ENCODE assay signal across 4 fruit fly cellular contexts in genomic region chr3L:3259703-3260102, dm6.
TF ChIP-seq lines count a peak whose summit lies in the region.

No protein-coding gene starts in this region.

- no peak for TF ChIP-seq CTCF in whole organism, embryonic (GFP tag; optimal IDR thresholded peaks at IDR 0.05; lab: Kevin White, UChicago)

TF ChIP-seq in whole organism, embryonic, 481 proteins besides CTCF, POLR2A, EP300 and RAD21 (continues in another document):
- TF ChIP-seq Dfd (GFP tag; optimal IDR thresholded peaks at IDR 0.05; lab: Kevin White, UChicago): no peak
- TF ChIP-seq CG14965 (GFP tag; optimal IDR thresholded peaks at IDR 0.05; lab: Kevin White, UChicago; ENCODE audit: borderline replicate concordance): no peak
- TF ChIP-seq sr (GFP tag; IDR thresholded peaks at IDR 0.05; lab: Robert Waterston, UW): no peak
- TF ChIP-seq CG14710 (tag; optimal IDR thresholded peaks at IDR 0.05; lab: Kevin White, UChicago): no peak
- TF ChIP-seq CG13296 (GFP tag; optimal IDR thresholded peaks at IDR 0.05; lab: Kevin White, UChicago): no peak
- no peak for TF ChIP-seq Ets97D (GFP tag; optimal IDR thresholded peaks at IDR 0.05; lab: Kevin White, UChicago)
- TF ChIP-seq sd (tag; optimal IDR thresholded peaks at IDR 0.05; lab: Kevin White, UChicago): no peak
- no peak for TF ChIP-seq GATAe (GFP tag; conservative IDR thresholded peaks at IDR 0.05; lab: Robert Waterston, UW)
- TF ChIP-seq Sin3A (optimal IDR thresholded peaks at IDR 0.05; lab: Kevin White, UChicago): no peak
- no peak for TF ChIP-seq eve (GFP tag; optimal IDR thresholded peaks at IDR 0.05; lab: Kevin White, UChicago)
- peak; percentile 5 for TF ChIP-seq nmo (GFP tag; optimal IDR thresholded peaks at IDR 0.05; lab: Kevin White, UChicago)
- no peak for TF ChIP-seq klu (GFP tag; IDR thresholded peaks at IDR 0.05; lab: Robert Waterston, UW)
- no peak for TF ChIP-seq Bdp1 (GFP tag; optimal IDR thresholded peaks at IDR 0.05; lab: Kevin White, UChicago)
- no peak for TF ChIP-seq Hsf (GFP tag; optimal IDR thresholded peaks at IDR 0.05; lab: Kevin White, UChicago)
- TF ChIP-seq Xrp1 (GFP tag; IDR thresholded peaks at IDR 0.05; lab: Robert Waterston, UW): peak; percentile 45; the same call in 1 of the 2 replicates
- no peak for TF ChIP-seq CG7786 (GFP tag; optimal IDR thresholded peaks at IDR 0.05; lab: Kevin White, UChicago)
- TF ChIP-seq dmrt11E (tag; optimal IDR thresholded peaks at IDR 0.05; lab: Kevin White, UChicago): no peak
- no peak for TF ChIP-seq gce (GFP tag; IDR thresholded peaks at IDR 0.05; lab: Robert Waterston, UW)
- no peak for TF ChIP-seq NC2α (GFP tag; optimal IDR thresholded peaks at IDR 0.05; lab: Kevin White, UChicago)
- TF ChIP-seq ERR (GFP tag; optimal IDR thresholded peaks at IDR 0.05; lab: Kevin White, UChicago): no peak
- TF ChIP-seq CG8290 (GFP tag; optimal IDR thresholded peaks at IDR 0.05; lab: Kevin White, UChicago): no peak
- TF ChIP-seq CG8290 (tag; optimal IDR thresholded peaks at IDR 0.05; lab: Kevin White, UChicago): no peak
- no peak for TF ChIP-seq chm (GFP tag; IDR thresholded peaks at IDR 0.05; lab: Robert Waterston, UW)
- TF ChIP-seq CG18599 (GFP tag; optimal IDR thresholded peaks at IDR 0.05; lab: Kevin White, UChicago): no peak

TF ChIP-seq in whole organism, prepupa, 60 proteins besides CTCF, POLR2A, EP300 and RAD21 (continues in another document):
- no peak for TF ChIP-seq Hr38 (GFP tag; optimal IDR thresholded peaks at IDR 0.05; lab: Kevin White, UChicago)
- peak; percentile 81 for TF ChIP-seq cyc (GFP tag; optimal IDR thresholded peaks at IDR 0.05; lab: Kevin White, UChicago)
- no peak for TF ChIP-seq fkh (GFP tag; optimal IDR thresholded peaks at IDR 0.05; lab: Kevin White, UChicago)
- TF ChIP-seq eg (GFP tag; IDR thresholded peaks at IDR 0.05; lab: Robert Waterston, UW): peak; percentile 95
- TF ChIP-seq spab (GFP tag; optimal IDR thresholded peaks at IDR 0.05; lab: Kevin White, UChicago): peak; percentile 93
- peak; percentile 81 for TF ChIP-seq CG8319 (GFP tag; optimal IDR thresholded peaks at IDR 0.05; lab: Kevin White, UChicago)
- TF ChIP-seq svp (GFP tag; lab: Kevin White, UChicago): peak; percentile 91
- peak; percentile 79 to 89 for TF ChIP-seq salr (GFP tag; optimal IDR thresholded peaks at IDR 0.05; lab: Kevin White, UChicago)
- TF ChIP-seq Eip75B (GFP tag; optimal IDR thresholded peaks at IDR 0.05; lab: Kevin White, UChicago): peak; percentile 90
- TF ChIP-seq Hr39 (GFP tag; optimal IDR thresholded peaks at IDR 0.05; lab: Kevin White, UChicago): peak; percentile 83
- peak; percentile 91 for TF ChIP-seq CG8119 (GFP tag; IDR thresholded peaks at IDR 0.05; lab: Robert Waterston, UW)
- peak; percentile 85 for TF ChIP-seq CG34406 (GFP tag; optimal IDR thresholded peaks at IDR 0.05; lab: Kevin White, UChicago)
- TF ChIP-seq CG10631 (GFP tag; optimal IDR thresholded peaks at IDR 0.05; lab: Kevin White, UChicago): peak; percentile 91
- peak; percentile 87 for TF ChIP-seq CG3919 (GFP tag; optimal IDR thresholded peaks at IDR 0.05; lab: Kevin White, UChicago)
- peak; percentile 82 for TF ChIP-seq Gug (GFP tag; IDR thresholded peaks at IDR 0.05; lab: Robert Waterston, UW)
- peak; percentile 80 for TF ChIP-seq CG7368 (GFP tag; optimal IDR thresholded peaks at IDR 0.05; lab: Kevin White, UChicago)
- peak; percentile 85 for TF ChIP-seq lz (GFP tag; optimal IDR thresholded peaks at IDR 0.05; lab: Kevin White, UChicago)
- TF ChIP-seq CG9139 (GFP tag; optimal IDR thresholded peaks at IDR 0.05; lab: Kevin White, UChicago): peak; percentile 90
- no peak; the same call in none of the 2 replicates for TF ChIP-seq CG11294 (GFP tag; IDR thresholded peaks at IDR 0.05; lab: Robert Waterston, UW)
- peak; percentile 87 for TF ChIP-seq topi (GFP tag; optimal IDR thresholded peaks at IDR 0.05; lab: Kevin White, UChicago)
- peak; percentile 79 for TF ChIP-seq CG6276 (GFP tag; optimal IDR thresholded peaks at IDR 0.05; lab: Kevin White, UChicago)
- TF ChIP-seq net (GFP tag; optimal IDR thresholded peaks at IDR 0.05; lab: Kevin White, UChicago): peak; percentile 89
- peak; percentile 83 for TF ChIP-seq Smox (GFP tag; optimal IDR thresholded peaks at IDR 0.05; lab: Kevin White, UChicago)
- peak; percentile 65 for TF ChIP-seq CG11902 (GFP tag; optimal IDR thresholded peaks at IDR 0.05; lab: Kevin White, UChicago)

TF ChIP-seq in whole organism, pupa, 21 proteins besides CTCF, POLR2A, EP300 and RAD21:
- TF ChIP-seq EcR (GFP tag; optimal IDR thresholded peaks at IDR 0.05; lab: Kevin White, UChicago) (peak; percentile 76), CG8301 (tag; optimal IDR thresholded peaks at IDR 0.05; lab: Kevin White, UChicago) (peak; percentile 79), CG13204 (GFP tag; optimal IDR thresholded peaks at IDR 0.05; lab: Kevin White, UChicago) (peak; percentile 88), CG15710 (tag; optimal IDR thresholded peaks at IDR 0.05; lab: Kevin White, UChicago) (peak; percentile 94), gl (tag; optimal IDR thresholded peaks at IDR 0.05; lab: Kevin White, UChicago) (peak; percentile 84), Pif1A (GFP tag; optimal IDR thresholded peaks at IDR 0.05; lab: Kevin White, UChicago) (peak; percentile 90), CG17806 (tag; optimal IDR thresholded peaks at IDR 0.05; lab: Kevin White, UChicago) (peak; percentile 90), CG12605 (GFP tag; IDR thresholded peaks at IDR 0.05; lab: Robert Waterston, UW) (peak; percentile 83), D1 (tag; optimal IDR thresholded peaks at IDR 0.05; lab: Kevin White, UChicago) (peak; percentile 50), Ets98B (GFP tag; IDR thresholded peaks at IDR 0.05; lab: Robert Waterston, UW) (peak; percentile 94), CG4496 (GFP tag; IDR thresholded peaks at IDR 0.05; lab: Robert Waterston, UW) (peak; percentile 89), CG32121 (GFP tag; IDR thresholded peaks at IDR 0.05; lab: Robert Waterston, UW) (peak; percentile 93), CG9948 (tag; optimal IDR thresholded peaks at IDR 0.05; lab: Kevin White, UChicago) (peak; percentile 89), CG34367 (tag; optimal IDR thresholded peaks at IDR 0.05; lab: Kevin White, UChicago) (peak; percentile 90), CG14655 (GFP tag; optimal IDR thresholded peaks at IDR 0.05; lab: Kevin White, UChicago) (peak; percentile 82), fd96Ca (GFP tag; IDR thresholded peaks at IDR 0.05; lab: Robert Waterston, UW) (peak; percentile 90), CG10348 (GFP tag; IDR thresholded peaks at IDR 0.05; lab: Robert Waterston, UW) (0 out of 2 replicates have a peak, but pooled peaks have one; percentile 28), rn (GFP tag; IDR thresholded peaks at IDR 0.05; lab: Robert Waterston, UW) (peak; percentile 78), Pif1B (GFP tag; optimal IDR thresholded peaks at IDR 0.05; lab: Kevin White, UChicago) (peak; percentile 87), Snoo (tag; optimal IDR thresholded peaks at IDR 0.05; lab: Kevin White, UChicago) (peak; percentile 80), CG8159 (tag; optimal IDR thresholded peaks at IDR 0.05; lab: Kevin White, UChicago) (peak; percentile 93)

TF ChIP-seq in whole organism, wandering third instar larva, 38 proteins besides CTCF, POLR2A, EP300 and RAD21 (continues in another document):
- TF ChIP-seq HLH106 (tag; optimal IDR thresholded peaks at IDR 0.05; lab: Kevin White, UChicago) (peak; percentile 81), GATAd (GFP tag; optimal IDR thresholded peaks at IDR 0.05; lab: Kevin White, UChicago) (no peak), fru (GFP tag; optimal IDR thresholded peaks at IDR 0.05; lab: Kevin White, UChicago) (peak; percentile 56), brk (GFP tag; optimal IDR thresholded peaks at IDR 0.05; lab: Kevin White, UChicago) (no peak), dsf (GFP tag; optimal IDR thresholded peaks at IDR 0.05; lab: Kevin White, UChicago; ENCODE audit: borderline replicate concordance) (no peak), tai (GFP tag; optimal IDR thresholded peaks at IDR 0.05; lab: Kevin White, UChicago) (no peak), pan (optimal IDR thresholded peaks at IDR 0.05; lab: Kevin White, UChicago) (no peak), Myc (optimal IDR thresholded peaks at IDR 0.05; lab: Kevin White, UChicago) (no peak), CrebA (GFP tag; optimal IDR thresholded peaks at IDR 0.05; lab: Kevin White, UChicago; ENCODE audit: borderline replicate concordance) (no peak), lola (GFP tag; optimal IDR thresholded peaks at IDR 0.05; lab: Kevin White, UChicago) (no peak), br (GFP tag; optimal IDR thresholded peaks at IDR 0.05; lab: Kevin White, UChicago) (peak; percentile 71), Rel (GFP tag; optimal IDR thresholded peaks at IDR 0.05; lab: Kevin White, UChicago) (no peak), Rel (tag; optimal IDR thresholded peaks at IDR 0.05; lab: Kevin White, UChicago) (no peak), dmrt93B (GFP tag; optimal IDR thresholded peaks at IDR 0.05; lab: Kevin White, UChicago) (peak; percentile 24), N (GFP tag; optimal IDR thresholded peaks at IDR 0.05; lab: Kevin White, UChicago) (no peak), Hnf4 (GFP tag; optimal IDR thresholded peaks at IDR 0.05; lab: Kevin White, UChicago) (peak; percentile 57), OdsH (GFP tag; optimal IDR thresholded peaks at IDR 0.05; lab: Kevin White, UChicago) (peak; percentile 67), ey (GFP tag; optimal IDR thresholded peaks at IDR 0.05; lab: Kevin White, UChicago) (peak; percentile 68), psq (GFP tag; optimal IDR thresholded peaks at IDR 0.05; lab: Kevin White, UChicago) (peak; percentile 51), Abd-B (GFP tag; optimal IDR thresholded peaks at IDR 0.05; lab: Kevin White, UChicago) (no peak), Dfd (GFP tag; optimal IDR thresholded peaks at IDR 0.05; lab: Kevin White, UChicago) (no peak), Hr78 (GFP tag; optimal IDR thresholded peaks at IDR 0.05; lab: Kevin White, UChicago) (no peak), woc (GFP tag; optimal IDR thresholded peaks at IDR 0.05; lab: Kevin White, UChicago) (peak; percentile 30), sv (GFP tag; optimal IDR thresholded peaks at IDR 0.05; lab: Kevin White, UChicago) (no peak), dl (GFP tag; optimal IDR thresholded peaks at IDR 0.05; lab: Kevin White, UChicago; ENCODE audit: insufficient read depth in 1 of 2, partially characterized antibody in 2 of 2) (no peak), sage (GFP tag; optimal IDR thresholded peaks at IDR 0.05; lab: Kevin White, UChicago) (peak; percentile 15), rgr (GFP tag; optimal IDR thresholded peaks at IDR 0.05; lab: Kevin White, UChicago) (peak; percentile 65), CG9705 (GFP tag; optimal IDR thresholded peaks at IDR 0.05; lab: Kevin White, UChicago) (peak; percentile 21), jim (GFP tag; optimal IDR thresholded peaks at IDR 0.05; lab: Kevin White, UChicago) (no peak), Vsx2 (GFP tag; optimal IDR thresholded peaks at IDR 0.05; lab: Kevin White, UChicago; ENCODE audit: partially characterized antibody) (no peak), usp (GFP tag; optimal IDR thresholded peaks at IDR 0.05; lab: Kevin White, UChicago) (no peak), Hr83 (GFP tag; optimal IDR thresholded peaks at IDR 0.05; lab: Kevin White, UChicago; ENCODE audit: poor library complexity, severe bottlenecking) (no peak)

Comparison
In these comparisons a context has a peak if more than half of its experiments do, and no peak if none do; other contexts are left out.
1. Of the 7 proteins assayed by ChIP-seq in both whole organism, embryonic and whole organism, prepupa: peak only in whole organism, embryonic: none; only in whole organism, prepupa: CG16779, CG6854, Gug, Hr39, Lpt and Sox102F; in both: Blimp-1; in neither: 0.